Worm (Caenorhabditis elegans): ENCODE measurements around the gene unc-36.

unc-36 gene

DNA sequence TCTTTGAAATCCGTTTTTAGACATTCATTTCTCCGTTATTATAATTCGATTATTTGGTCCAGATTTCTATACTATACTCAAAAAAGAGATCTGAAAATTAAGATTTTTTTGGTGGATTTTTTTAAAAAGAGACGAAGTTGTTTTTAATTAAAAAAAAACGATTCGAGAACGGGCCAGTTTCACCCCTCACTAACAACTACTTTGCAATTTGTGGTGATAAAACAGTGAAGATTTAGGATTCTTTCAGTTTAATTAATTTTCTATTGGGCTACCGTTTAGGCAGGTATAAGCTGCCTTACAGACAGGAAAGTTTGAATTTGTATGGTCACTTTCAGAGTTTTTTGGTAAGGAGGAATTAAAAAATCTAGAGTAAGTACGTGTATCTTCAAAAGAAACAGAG lies at the start of gene unc-36:
unc-36 (minus strand) TSS at position 101 of the 400 bp plus-strand sequence.
- TF ChIP-seq lin-15B (tag; optimal IDR thresholded peaks at IDR 0.05) (no peak), aly-2 (tag; optimal IDR thresholded peaks at IDR 0.05) (no peak), elt-3 (tag; optimal IDR thresholded peaks at IDR 0.05) (no peak), pha-4 (tag; optimal IDR thresholded peaks at IDR 0.05) (no peak), elt-2 (tag; optimal IDR thresholded peaks at IDR 0.05) (no peak), daf-12 (tag; optimal IDR thresholded peaks at IDR 0.05) (no peak)

DNA sequence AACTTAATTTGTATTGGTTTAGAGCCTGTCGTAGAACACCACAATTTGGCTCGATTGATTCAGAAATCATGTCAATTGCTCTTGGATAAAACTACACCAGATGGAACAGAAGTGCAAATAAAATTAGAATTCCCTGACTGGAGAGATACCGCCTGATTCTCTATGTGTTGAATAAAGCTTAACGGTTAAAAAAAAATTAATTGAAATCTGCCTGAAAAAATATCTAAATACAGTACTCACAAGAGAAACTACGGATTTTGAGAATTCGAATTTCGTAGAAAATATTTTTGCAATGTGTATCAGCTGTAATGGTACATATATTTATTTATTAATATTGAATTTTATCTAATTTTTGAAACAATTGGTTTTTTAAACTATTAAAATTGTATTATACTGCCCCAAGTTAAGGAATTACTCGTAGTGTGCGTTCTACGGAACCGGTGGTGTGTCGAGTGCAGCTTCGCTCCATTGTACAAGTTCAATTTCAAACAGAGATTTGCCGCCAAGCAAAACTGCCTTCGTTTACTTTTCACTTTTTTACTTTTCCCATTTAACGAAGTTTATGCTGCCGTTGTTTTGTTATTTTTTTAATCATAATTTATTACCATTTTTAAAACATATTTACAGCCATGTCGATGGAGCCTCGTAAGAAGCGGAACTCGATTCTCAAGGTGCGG lies 49.1 kb upstream of the unc-36 start, which contains the start of gene knl-1:
knl-1 (plus strand) TSS at position 626 of the 677 bp plus-strand sequence.
- TF ChIP-seq lin-39 (tag; optimal IDR thresholded peaks at IDR 0.05): peak; percentile 44
- no peak for TF ChIP-seq ztf-4 (tag; optimal IDR thresholded peaks at IDR 0.05)
- no peak for TF ChIP-seq fkh-2 (tag; optimal IDR thresholded peaks at IDR 0.05)
- TF ChIP-seq pqm-1 (tag; optimal IDR thresholded peaks at IDR 0.05): peak; percentile 5
- TF ChIP-seq skn-1 (tag; optimal IDR thresholded peaks at IDR 0.05): no peak
- TF ChIP-seq ceh-28 (tag; optimal IDR thresholded peaks at IDR 0.05): no peak
- TF ChIP-seq R02D3.7 (tag; optimal IDR thresholded peaks at IDR 0.05): peak; percentile 9
- no peak for TF ChIP-seq unc-39 (tag; optimal IDR thresholded peaks at IDR 0.05)
- TF ChIP-seq nhr-76 (tag; optimal IDR thresholded peaks at IDR 0.05): no peak
- TF ChIP-seq nhr-23 (tag; optimal IDR thresholded peaks at IDR 0.05): peak; percentile 51
- no peak for TF ChIP-seq ceh-16 (tag; optimal IDR thresholded peaks at IDR 0.05)
- TF ChIP-seq mdl-1 (tag; optimal IDR thresholded peaks at IDR 0.05): no peak
- TF ChIP-seq unc-62 (GFP tag; optimal IDR thresholded peaks at IDR 0.05): no peak
- no peak for TF ChIP-seq nhr-43 (tag; optimal IDR thresholded peaks at IDR 0.05; ENCODE audit: poor library complexity, severe bottlenecking)
- no peak for TF ChIP-seq fos-1 (tag; optimal IDR thresholded peaks at IDR 0.05)
- no peak for TF ChIP-seq lsy-12 (tag; optimal IDR thresholded peaks at IDR 0.05)
- TF ChIP-seq fkh-10 (GFP tag; optimal IDR thresholded peaks at IDR 0.05): no peak
- TF ChIP-seq pha-4 (tag; optimal IDR thresholded peaks at IDR 0.05): peak; percentile 94
- no peak for TF ChIP-seq nhr-28 (tag; optimal IDR thresholded peaks at IDR 0.05)
- TF ChIP-seq daf-12 (tag; optimal IDR thresholded peaks at IDR 0.05): no peak
- no peak for TF ChIP-seq ceh-82 (tag; optimal IDR thresholded peaks at IDR 0.05)
- TF ChIP-seq nhr-67 (tag; optimal IDR thresholded peaks at IDR 0.05): no peak
- TF ChIP-seq mml-1 (tag; optimal IDR thresholded peaks at IDR 0.05): no peak
- TF ChIP-seq sea-2 (GFP tag; optimal IDR thresholded peaks at IDR 0.05): no peak
- peak; percentile 28 for TF ChIP-seq elt-2 (tag; optimal IDR thresholded peaks at IDR 0.05)
- TF ChIP-seq ztf-11 (tag; optimal IDR thresholded peaks at IDR 0.05): no peak
- TF ChIP-seq ama-1 (optimal IDR thresholded peaks at IDR 0.05): no peak
- TF ChIP-seq egl-5 (tag; optimal IDR thresholded peaks at IDR 0.05): no peak
- no peak for TF ChIP-seq elt-3 (tag; optimal IDR thresholded peaks at IDR 0.05)
- no peak for TF ChIP-seq tbx-2 (tag; optimal IDR thresholded peaks at IDR 0.05)
- no peak for TF ChIP-seq egl-27 (tag; optimal IDR thresholded peaks at IDR 0.05)
- TF ChIP-seq nhr-12 (tag; optimal IDR thresholded peaks at IDR 0.05): no peak
- TF ChIP-seq nhr-11 (tag; optimal IDR thresholded peaks at IDR 0.05): no peak
- TF ChIP-seq nhr-25 (tag; optimal IDR thresholded peaks at IDR 0.05): peak; percentile 28
- peak; percentile 6 for TF ChIP-seq jun-1 (tag; optimal IDR thresholded peaks at IDR 0.05)
- peak; percentile 52 for TF ChIP-seq nfya-1 (tag; optimal IDR thresholded peaks at IDR 0.05; ENCODE audit: insufficient read depth)
- TF ChIP-seq aly-2 (tag; optimal IDR thresholded peaks at IDR 0.05): no peak
- TF ChIP-seq nhr-77 (tag; optimal IDR thresholded peaks at IDR 0.05): no peak
- TF ChIP-seq ceh-9 (tag; optimal IDR thresholded peaks at IDR 0.05): no peak
- TF ChIP-seq eor-1 (tag; optimal IDR thresholded peaks at IDR 0.05): no peak
- TF ChIP-seq hmg-11 (tag; optimal IDR thresholded peaks at IDR 0.05): no peak
- TF ChIP-seq zag-1 (tag; optimal IDR thresholded peaks at IDR 0.05): no peak
- TF ChIP-seq ZK546.5 (tag; optimal IDR thresholded peaks at IDR 0.05): no peak
- TF ChIP-seq snpc-4 (tag; optimal IDR thresholded peaks at IDR 0.05): no peak
- no peak for TF ChIP-seq elt-1 (tag; optimal IDR thresholded peaks at IDR 0.05)
- TF ChIP-seq lin-15B (tag; optimal IDR thresholded peaks at IDR 0.05): peak; percentile 69
- no peak for TF ChIP-seq nhr-237 (tag; optimal IDR thresholded peaks at IDR 0.05)
